Worm (Caenorhabditis elegans): ENCODE measurements around the gene cutl-15.

DNA sequence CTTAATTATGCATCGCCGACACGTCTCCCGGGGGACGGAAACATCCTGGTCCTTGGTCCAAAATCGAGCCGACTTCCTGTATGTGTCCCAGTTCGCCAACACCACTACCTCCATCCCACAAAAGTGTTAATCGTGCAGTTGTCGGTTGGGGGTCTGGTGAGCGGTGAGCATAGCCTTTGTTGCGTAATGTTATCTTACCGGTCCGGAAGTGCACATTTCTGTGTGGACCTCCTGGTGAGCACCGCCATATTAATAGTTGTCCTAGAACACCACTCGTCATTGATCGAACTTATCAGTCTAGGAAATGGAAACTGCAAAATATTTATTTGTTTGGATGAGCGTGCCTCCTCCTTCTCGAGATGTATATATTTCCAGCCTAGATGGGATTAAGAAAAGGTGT, 50.2 kb downstream of the cutl-15 start:
- TF ChIP-seq ztf-11 (tag; optimal IDR thresholded peaks at IDR 0.05) (no peak), mab-5 (tag; optimal IDR thresholded peaks at IDR 0.05) (no peak), nhr-76 (tag; optimal IDR thresholded peaks at IDR 0.05) (no peak)

All from whole organism, mixed stage, embryonic.